Fruit fly (Drosophila melanogaster) whole organism, embryonic: ENCODE results near the gene PolD2.

Experiments
- B-H1 ChIP-seq: fragments of 200-800 bp; sonication (Bioruptor generic); IDR thresholded peaks from 3 replicates; pipeline ENCODE4 v1.3.6; 2022; ENCODE audit warnings: missing biosample characterization, missing genetic modification characterization
- BtbVII ChIP-seq: fragments of 200-800 bp; sonication (Bioruptor generic); optimal IDR thresholded peaks from 3 replicates; lab custom pipeline; 2017; ENCODE audit warnings: missing biosample characterization, mild to moderate bottlenecking, missing genetic modification characterization
- CG11398 ChIP-seq: fragments of 200-800 bp; sonication (Bioruptor generic); optimal IDR thresholded peaks from 2 replicates; lab custom pipeline; 2016; ENCODE audit warnings: missing biosample characterization, missing genetic modification characterization
- CG11456 ChIP-seq: fragments of 200-800 bp; sonication (Bioruptor generic); IDR thresholded peaks from 3 replicates; pipeline ENCODE4 v1.3.6; 2022; ENCODE audit warnings: missing biosample characterization, missing genetic modification characterization
- CG11504 ChIP-seq: fragments of 200-800 bp; sonication (Bioruptor generic); optimal IDR thresholded peaks from 3 replicates; lab custom pipeline; 2019; ENCODE audit warnings: missing biosample characterization, mild to moderate bottlenecking, missing genetic modification characterization, moderate library complexity
- CG11560 ChIP-seq: fragments of 200-800 bp; sonication (Bioruptor generic); IDR thresholded peaks from 3 replicates; pipeline ENCODE4 v1.3.6; 2022; ENCODE audit warnings: missing biosample characterization, missing genetic modification characterization
- CG12104 ChIP-seq: fragments of 200-800 bp; sonication (Bioruptor generic); optimal IDR thresholded peaks from 3 replicates; lab custom pipeline; 2016; ENCODE audit warnings: missing biosample characterization, missing genetic modification characterization
- CG13424 ChIP-seq: fragments of 200-800 bp; sonication (Bioruptor generic); optimal IDR thresholded peaks from 2 replicates; lab custom pipeline; 2019; ENCODE audit warnings: missing biosample characterization, mild to moderate bottlenecking, missing genetic modification characterization, moderate library complexity
- CG14050 ChIP-seq: fragments of 200-800 bp; sonication (Bioruptor generic); IDR thresholded peaks from 3 replicates; pipeline ENCODE4 v1.3.6; 2022; ENCODE audit warnings: missing biosample characterization, missing genetic modification characterization
- CG15073 ChIP-seq: fragments of 200-800 bp; sonication (Bioruptor generic); optimal IDR thresholded peaks from 2 replicates; lab custom pipeline; 2016; ENCODE audit warnings: missing biosample characterization, missing genetic modification characterization
- CG17361 ChIP-seq: fragments of 200-800 bp; sonication (Bioruptor generic); IDR thresholded peaks from 3 replicates; pipeline ENCODE4 v1.3.6; 2022; ENCODE audit warnings: missing biosample characterization, missing genetic modification characterization
- CG31224 ChIP-seq: fragments of 200-800 bp; sonication (Bioruptor generic); IDR thresholded peaks from 2 replicates; pipeline ENCODE4 v1.3.6; 2022; ENCODE audit warnings: missing biosample characterization, missing genetic modification characterization
- CG31441 ChIP-seq: fragments of 200-800 bp; sonication (Bioruptor generic); IDR thresholded peaks from 2 replicates; pipeline ENCODE4 v1.3.6; 2022; ENCODE audit warnings: missing biosample characterization, missing genetic modification characterization
- CG5245 ChIP-seq: fragments of 200-800 bp; sonication (Bioruptor generic); optimal IDR thresholded peaks from 3 replicates; lab custom pipeline; 2016; ENCODE audit warnings: missing biosample characterization, missing genetic modification characterization
- CG6654 ChIP-seq: fragments of 200-800 bp; sonication (Bioruptor generic); optimal IDR thresholded peaks from 2 replicates; lab custom pipeline; 2017; ENCODE audit warnings: missing biosample characterization, mild to moderate bottlenecking, missing genetic modification characterization
- CG6791 ChIP-seq: fragments of 200-800 bp; sonication (Bioruptor generic); IDR thresholded peaks from 3 replicates; pipeline ENCODE4 v1.3.6; 2022; ENCODE audit warnings: missing biosample characterization, missing genetic modification characterization; ENCODE audit not compliant: partially characterized antibody
- CG6854 ChIP-seq: fragments of 200-800 bp; sonication (Bioruptor generic); optimal IDR thresholded peaks from 3 replicates; lab custom pipeline; 2017; ENCODE audit warnings: missing biosample characterization, mild to moderate bottlenecking, missing genetic modification characterization
- CG7357 ChIP-seq: fragments of 200-800 bp; sonication (Bioruptor generic); IDR thresholded peaks from 3 replicates; pipeline ENCODE4 v1.3.6; 2022; ENCODE audit warnings: missing biosample characterization, missing genetic modification characterization
- CG7928 ChIP-seq: fragments of 200-800 bp; sonication (Bioruptor generic); optimal IDR thresholded peaks from 2 replicates; lab custom pipeline; 2017; ENCODE audit warnings: missing biosample characterization, mild to moderate bottlenecking, missing genetic modification characterization
- CG8388 ChIP-seq: fragments of 200-800 bp; sonication (Bioruptor generic); optimal IDR thresholded peaks from 2 replicates; lab custom pipeline; 2019; ENCODE audit warnings: missing biosample characterization, mild to moderate bottlenecking, missing genetic modification characterization, moderate library complexity
- CG9876 ChIP-seq: fragments of 200-800 bp; sonication (Bioruptor generic); optimal IDR thresholded peaks from 2 replicates; lab custom pipeline; 2016; ENCODE audit warnings: missing biosample characterization, missing genetic modification characterization
- Doc2 ChIP-seq: fragments of 200-800 bp; sonication (Bioruptor generic); IDR thresholded peaks from 2 replicates; pipeline ENCODE4 v1.3.6; 2022; ENCODE audit warnings: missing biosample characterization, missing genetic modification characterization
- Dp ChIP-seq: fragments of 200-800 bp; sonication (Bioruptor generic); optimal IDR thresholded peaks from 2 replicates; lab custom pipeline; 2018; ENCODE audit warnings: missing biosample characterization, mild to moderate bottlenecking, missing genetic modification characterization, moderate library complexity
- Fer3 ChIP-seq: fragments of 200-800 bp; sonication (Bioruptor generic); optimal IDR thresholded peaks from 2 replicates; lab custom pipeline; 2018; ENCODE audit warnings: missing biosample characterization, mild to moderate bottlenecking, missing genetic modification characterization, moderate library complexity
- HHEX ChIP-seq: fragments of 200-800 bp; sonication (Bioruptor generic); optimal IDR thresholded peaks from 3 replicates; lab custom pipeline; 2017; ENCODE audit warnings: missing biosample characterization, mild to moderate bottlenecking, missing genetic modification characterization, missing genetic modification reagents
- HmgD ChIP-seq: fragments of 200-800 bp; sonication (Bioruptor generic); optimal IDR thresholded peaks from 3 replicates; lab custom pipeline; 2016; ENCODE audit warnings: missing biosample characterization, missing genetic modification characterization
- Lpt ChIP-seq: fragments of >200 bp; optimal IDR thresholded peaks from 2 replicates; lab custom pipeline; 2018; ENCODE audit warnings: missing biosample characterization, missing genetic modification characterization
- MESR4 ChIP-seq: fragments of 200-800 bp; sonication (Bioruptor generic); optimal IDR thresholded peaks from 2 replicates; lab custom pipeline; 2018; ENCODE audit warnings: missing biosample characterization, mild to moderate bottlenecking, missing genetic modification characterization, moderate library complexity
- Med ChIP-seq: fragments of 200-800 bp; sonication (Bioruptor generic); peaks from one replicate; lab custom pipeline; 2016; ENCODE audit warnings: missing biosample characterization, missing genetic modification characterization, mild to moderate bottlenecking, inconsistent platforms, moderate library complexity
- Rfx ChIP-seq: fragments of 200-800 bp; sonication (Bioruptor generic); IDR thresholded peaks from 2 replicates; pipeline ENCODE4 v1.3.6; 2022; ENCODE audit warnings: missing biosample characterization, missing genetic modification characterization
- Sin3A ChIP-seq: fragments of >200 bp; optimal IDR thresholded peaks from 2 replicates; lab custom pipeline; 2018
- Xbp1 ChIP-seq: fragments of 200-800 bp; sonication (Bioruptor generic); optimal IDR thresholded peaks from 3 replicates; lab custom pipeline; 2016; ENCODE audit warnings: missing biosample characterization, mild to moderate bottlenecking, missing genetic modification characterization
- al ChIP-seq: fragments of 200-800 bp; sonication (Bioruptor generic); IDR thresholded peaks from 2 replicates; pipeline ENCODE4 v1.3.6; 2022; ENCODE audit warnings: missing biosample characterization, missing genetic modification characterization
- bcd ChIP-seq: fragments of 200-800 bp; sonication (Bioruptor generic); optimal IDR thresholded peaks from 2 replicates; lab custom pipeline; 2017; ENCODE audit warnings: missing biosample characterization, mild to moderate bottlenecking, missing genetic modification characterization
- chinmo ChIP-seq: fragments of 200-800 bp; sonication (Bioruptor generic); IDR thresholded peaks from 4 replicates; pipeline ENCODE4 v1.3.6; 2022; ENCODE audit warnings: missing biosample characterization, missing genetic modification characterization; ENCODE audit not compliant: partially characterized antibody
- da ChIP-seq: fragments of 200-800 bp; sonication (Bioruptor generic); optimal IDR thresholded peaks from 2 replicates; lab custom pipeline; 2016; ENCODE audit warnings: missing biosample characterization, missing genetic modification characterization
- dimm ChIP-seq: fragments of 200-800 bp; sonication (Bioruptor generic); IDR thresholded peaks from 2 replicates; pipeline ENCODE4 v1.3.6; 2022; ENCODE audit warnings: missing biosample characterization, missing genetic modification characterization
- disco-r ChIP-seq: fragments of 200-800 bp; sonication (Bioruptor generic); optimal IDR thresholded peaks from 2 replicates; lab custom pipeline; 2016; ENCODE audit warnings: missing biosample characterization, missing genetic modification characterization
- dmrt11E ChIP-seq: fragments of 200-800 bp; sonication (Bioruptor generic); optimal IDR thresholded peaks from 3 replicates; lab custom pipeline; 2018; ENCODE audit warnings: missing biosample characterization, mild to moderate bottlenecking, missing genetic modification characterization, moderate library complexity
- eve ChIP-seq, 2 experiments: fragments of >200 bp; optimal IDR thresholded peaks; 2 replicates each; lab custom pipeline; 2017; ENCODE audit warnings: missing biosample characterization in 2 of 2, missing genetic modification characterization in 2 of 2
- ken ChIP-seq: fragments of 200-800 bp; sonication (Bioruptor generic); IDR thresholded peaks from 3 replicates; pipeline ENCODE4 v1.3.6; 2022; ENCODE audit warnings: missing biosample characterization, missing genetic modification characterization
- lmd ChIP-seq: fragments of 200-800 bp; sonication (Bioruptor generic); IDR thresholded peaks from 2 replicates; pipeline ENCODE4 v1.3.6; 2022; ENCODE audit warnings: missing biosample characterization, missing genetic modification characterization
- onecut ChIP-seq: fragments of 200-800 bp; sonication (Bioruptor generic); IDR thresholded peaks from 2 replicates; pipeline ENCODE4 v1.3.6; 2022; ENCODE audit warnings: missing biosample characterization, missing genetic modification characterization
- p53 ChIP-seq: fragments of 200-800 bp; sonication (Bioruptor generic); optimal IDR thresholded peaks from 2 replicates; lab custom pipeline; 2016; ENCODE audit warnings: missing biosample characterization, missing genetic modification characterization
- peb ChIP-seq: fragments of 200-800 bp; sonication (Bioruptor generic); IDR thresholded peaks from 2 replicates; pipeline ENCODE4 v1.3.6; 2022; ENCODE audit warnings: missing biosample characterization, missing genetic modification characterization
- pfk ChIP-seq: fragments of 200-800 bp; sonication (Bioruptor generic); optimal IDR thresholded peaks from 2 replicates; lab custom pipeline; 2018; ENCODE audit warnings: missing biosample characterization, mild to moderate bottlenecking, missing genetic modification characterization, moderate library complexity
- phol ChIP-seq: fragments of 200-800 bp; sonication (Bioruptor generic); optimal IDR thresholded peaks from 3 replicates; lab custom pipeline; 2018; ENCODE audit warnings: missing biosample characterization, mild to moderate bottlenecking, missing genetic modification characterization, moderate library complexity
- pita ChIP-seq: fragments of 200-800 bp; sonication (Bioruptor generic); optimal IDR thresholded peaks from 2 replicates; lab custom pipeline; 2017; ENCODE audit warnings: missing biosample characterization, mild to moderate bottlenecking, missing genetic modification characterization
- sc ChIP-seq, 3 experiments: fragments of >200 bp in 2 of 3; fragments of 200-800 bp in 1 of 3; sonication (Bioruptor generic) in 1 of 3; optimal IDR thresholded peaks; 2 replicates in 2 of 3; 3 replicates in 1 of 3; lab custom pipeline; 2017; ENCODE audit warnings: mild to moderate bottlenecking in 1 of 3, missing biosample characterization in 1 of 3, missing genetic modification characterization in 1 of 3, missing genetic modification reagents in 1 of 3
- seq ChIP-seq: fragments of 200-800 bp; sonication (Bioruptor generic); IDR thresholded peaks from 2 replicates; pipeline ENCODE4 v1.3.6; 2022; ENCODE audit warnings: missing biosample characterization, missing genetic modification characterization
- stwl ChIP-seq: fragments of 200-800 bp; sonication (Bioruptor generic); optimal IDR thresholded peaks from 3 replicates; lab custom pipeline; 2018; ENCODE audit warnings: missing biosample characterization, mild to moderate bottlenecking, missing genetic modification characterization, moderate library complexity
- wek ChIP-seq: fragments of 200-800 bp; sonication (Bioruptor generic); optimal IDR thresholded peaks from 3 replicates; lab custom pipeline; 2018; ENCODE audit warnings: missing biosample characterization, mild to moderate bottlenecking, missing genetic modification characterization, moderate library complexity

The PolD2 gene

DNA sequence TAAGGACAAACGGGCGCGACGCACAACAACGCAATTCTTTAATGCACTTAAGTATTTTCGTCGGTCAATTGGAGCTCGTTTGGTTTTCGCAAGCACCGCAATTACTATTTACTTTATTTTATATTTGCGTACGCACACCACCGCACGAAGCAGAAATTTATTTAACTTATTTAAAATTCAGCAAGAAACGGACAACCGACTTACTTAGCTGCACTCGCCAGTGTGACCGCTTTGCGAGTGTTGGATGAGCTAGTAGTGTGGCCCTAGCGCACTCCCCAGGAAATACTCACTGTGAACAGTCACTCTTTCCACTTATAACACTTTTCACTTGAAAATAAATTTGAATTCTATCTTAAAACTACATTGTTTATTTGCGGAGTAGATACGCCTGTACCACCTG is 44.6 kb upstream of the PolD2 start, which contains the start of gene drpr (continued):
- no peak for TF ChIP-seq CG7357
- no peak for TF ChIP-seq pfk (GFP tag; lab: Kevin White, UChicago)
- no peak for TF ChIP-seq CG31224 (GFP tag; lab: Robert Waterston, UW)
- peak; percentile 70 for TF ChIP-seq stwl (tag; lab: Kevin White, UChicago)
- no peak for TF ChIP-seq CG13424 (tag; lab: Kevin White, UChicago)
- peak; percentile 43 for TF ChIP-seq BtbVII
- peak; percentile 9 for TF ChIP-seq HmgD (GFP tag; lab: Kevin White, UChicago)
- no peak for TF ChIP-seq dimm (GFP tag; lab: Robert Waterston, UW)
- TF ChIP-seq CG5245 (GFP tag; lab: Kevin White, UChicago) = no peak
- TF ChIP-seq dmrt11E (tag; lab: Kevin White, UChicago) = no peak
- no peak for TF ChIP-seq disco-r (GFP tag; lab: Kevin White, UChicago)
- no peak for TF ChIP-seq onecut (GFP tag; lab: Robert Waterston, UW)
- TF ChIP-seq CG11504 = peak; percentile 42
- no peak for TF ChIP-seq sc (optimal IDR thresholded peaks at IDR 0.05; lab: Kevin White, UChicago)
- no peak for TF ChIP-seq sc (GFP tag; optimal IDR thresholded peaks at IDR 0.05; lab: Kevin White, UChicago)
- no peak for TF ChIP-seq bcd (GFP tag; lab: Kevin White, UChicago)
- no peak for TF ChIP-seq B-H1 (GFP tag; lab: Robert Waterston, UW)
- TF ChIP-seq Med (GFP tag; lab: Kevin White, UChicago) = peak; percentile 90
- TF ChIP-seq wek (GFP tag; lab: Kevin White, UChicago) = peak; percentile 30
- TF ChIP-seq seq (GFP tag; lab: Robert Waterston, UW) = no peak
- peak; percentile 54 for TF ChIP-seq Sin3A
- peak; percentile 84; the same call in 2 of the 4 replicates for TF ChIP-seq chinmo (GFP tag; lab: Robert Waterston, UW)
- TF ChIP-seq Doc2 (GFP tag; lab: Robert Waterston, UW) = no peak
- TF ChIP-seq CG12104 (GFP tag; lab: Kevin White, UChicago) = no peak
- TF ChIP-seq Rfx (GFP tag; lab: Robert Waterston, UW) = peak; percentile 10; the same call in 1 of the 2 replicates
- TF ChIP-seq p53 (GFP tag; lab: Kevin White, UChicago) = no peak
- TF ChIP-seq CG14050 = no peak
- TF ChIP-seq CG11560 = no peak
- TF ChIP-seq Fer3 (tag; lab: Kevin White, UChicago) = no peak
- no peak for TF ChIP-seq CG6654
- TF ChIP-seq HHEX (GFP tag; lab: Kevin White, UChicago) = peak; percentile 41
- TF ChIP-seq al (GFP tag; lab: Robert Waterston, UW) = no peak
- no peak for TF ChIP-seq Lpt (GFP tag; lab: Kevin White, UChicago)
- TF ChIP-seq pita = no peak
- TF ChIP-seq Dp (GFP tag; lab: Kevin White, UChicago) = peak; percentile 71
- peak; percentile 6; the same call in 1 of the 3 replicates for TF ChIP-seq CG6791 (GFP tag; lab: Robert Waterston, UW)
- TF ChIP-seq peb = no peak
- TF ChIP-seq CG6854 (GFP tag; lab: Kevin White, UChicago) = no peak
- TF ChIP-seq CG11398 (GFP tag; lab: Kevin White, UChicago) = no peak
- TF ChIP-seq CG7928 (GFP tag; lab: Kevin White, UChicago) = no peak
- TF ChIP-seq ken (GFP tag; lab: Robert Waterston, UW) = 0 out of 3 replicates have a peak, but pooled peaks have one; percentile 3
- TF ChIP-seq da (GFP tag; lab: Kevin White, UChicago) = no peak
- TF ChIP-seq phol (tag; lab: Kevin White, UChicago) = peak; percentile 20
- peak; percentile 26; the same call in 1 of the 3 replicates for TF ChIP-seq CG17361
- TF ChIP-seq eve (GFP tag; optimal IDR thresholded peaks at IDR 0.05; lab: Kevin White, UChicago) = no peak
- TF ChIP-seq CG31441 (GFP tag; lab: Robert Waterston, UW) = peak; percentile 79
- TF ChIP-seq lmd (GFP tag; lab: Robert Waterston, UW) = no peak
- peak; percentile 79 for TF ChIP-seq MESR4 (GFP tag; lab: Kevin White, UChicago)
- TF ChIP-seq CG15073 = no peak
- peak; percentile 18 for TF ChIP-seq CG8388
- no peak for TF ChIP-seq CG11456 (GFP tag; lab: Robert Waterston, UW)
- no peak for TF ChIP-seq Xbp1 (GFP tag; lab: Kevin White, UChicago)
- no peak for TF ChIP-seq CG9876 (GFP tag; lab: Kevin White, UChicago)
